Fruit fly (Drosophila melanogaster): ENCODE measurements around the gene CG14053.

dm6 chrX:2175265-2175795 is 18.4 kb downstream of the CG14053 start, which contains the start of gene Cyp4d14:
- TF ChIP-seq CG8478 (optimal IDR thresholded peaks at IDR 0.05) (no peak), CTCF (optimal IDR thresholded peaks at IDR 0.05) (no peak)

Measured in S2 (cell line).